Fruit fly (Drosophila melanogaster) S2 (cell line): ENCODE data around the gene Wnk.

Experiments used
- CG8478 ChIP-seq: fragments of >200 bp; optimal IDR thresholded peaks from 2 replicates; lab custom pipeline; 2018
- CTCF ChIP-seq, 2 experiments: fragments of >200 bp; optimal IDR thresholded peaks; 2 replicates each; lab custom pipeline; 2018

DNA sequence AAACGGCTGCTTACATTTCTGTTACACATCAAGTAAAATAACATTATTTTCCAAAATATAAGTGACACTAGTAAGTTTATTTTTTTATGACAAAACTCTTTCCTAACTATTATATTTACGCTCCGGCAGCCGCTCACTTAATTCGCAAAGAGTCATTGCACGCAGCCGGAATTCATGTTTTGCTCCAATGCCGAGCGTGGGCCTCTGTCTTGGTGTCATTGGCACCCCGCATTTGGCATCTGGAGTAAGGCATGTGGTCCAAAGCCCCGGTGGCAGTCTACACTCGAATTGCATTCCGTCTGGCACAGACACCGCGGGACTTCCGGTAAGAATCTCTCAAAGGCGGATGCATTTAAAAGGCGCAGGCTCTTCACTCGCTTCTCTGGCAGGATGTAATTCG, 46.1 kb downstream of the Wnk start:
- TF ChIP-seq CTCF (optimal IDR thresholded peaks at IDR 0.05; lab: Kevin White, UChicago) (no peak), CG8478 (no peak)
